Fruit fly (Drosophila melanogaster) whole organism, embryonic: ENCODE measurements around the gene CG15356.
A peak's percentile ranks its signal among the peaks of the same experiment; 100 is the strongest.

Experiments
- CG15514 ChIP-seq: fragments of 200-800 bp; sonication (Bioruptor generic); optimal IDR thresholded peaks from 3 replicates; lab custom pipeline; 2017; ENCODE audit warnings: missing biosample characterization, missing genetic modification characterization, mild to moderate bottlenecking, moderate library complexity, missing genetic modification reagents
- CG17912 ChIP-seq: fragments of 200-800 bp; sonication (Bioruptor generic); optimal IDR thresholded peaks from 2 replicates; lab custom pipeline; 2018; ENCODE audit warnings: missing biosample characterization, mild to moderate bottlenecking, missing genetic modification characterization
- CG1832 ChIP-seq: fragments of 200-800 bp; sonication (Bioruptor generic); optimal IDR thresholded peaks from 2 replicates; lab custom pipeline; 2017; ENCODE audit warnings: missing biosample characterization, mild to moderate bottlenecking, missing genetic modification characterization, inconsistent platforms
- CG18476 ChIP-seq: fragments of 200-800 bp; sonication (Bioruptor generic); optimal IDR thresholded peaks from 2 replicates; lab custom pipeline; 2016; ENCODE audit warnings: missing biosample characterization, mild to moderate bottlenecking, missing genetic modification characterization
- CG30020 ChIP-seq: fragments of 200-800 bp; optimal IDR thresholded peaks from 2 replicates; lab custom pipeline; 2019; ENCODE audit warnings: missing biosample characterization, mild to moderate bottlenecking, missing genetic modification characterization, moderate library complexity
- CG30431 ChIP-seq: fragments of 200-800 bp; sonication (Bioruptor generic); optimal IDR thresholded peaks from 2 replicates; lab custom pipeline; 2017; ENCODE audit warnings: missing biosample characterization, missing genetic modification characterization
- CG34376 ChIP-seq: fragments of 200-800 bp; sonication (Bioruptor generic); optimal IDR thresholded peaks from 2 replicates; lab custom pipeline; 2018; ENCODE audit warnings: missing biosample characterization, mild to moderate bottlenecking, missing genetic modification characterization
- CG4617 ChIP-seq: fragments of 200-800 bp; sonication (Bioruptor generic); optimal IDR thresholded peaks from 3 replicates; lab custom pipeline; 2016; ENCODE audit warnings: missing biosample characterization, missing genetic modification characterization, borderline replicate concordance
- CG6272 ChIP-seq: fragments of 200-800 bp; sonication (Bioruptor generic); IDR thresholded peaks from 2 replicates; pipeline ENCODE4 v1.3.6; 2022; ENCODE audit warnings: missing biosample characterization, missing genetic modification characterization
- CG6689 ChIP-seq: fragments of 200-800 bp; sonication (Bioruptor generic); IDR thresholded peaks from 2 replicates; pipeline ENCODE4 v1.3.6; 2022; ENCODE audit warnings: missing biosample characterization, missing genetic modification characterization
- CG7372 ChIP-seq: fragments of 200-800 bp; sonication (Bioruptor generic); IDR thresholded peaks from 2 replicates; pipeline ENCODE4 v1.3.6; 2022; ENCODE audit warnings: missing biosample characterization, missing genetic modification characterization
- CG7745 ChIP-seq: fragments of 200-800 bp; sonication (Bioruptor generic); optimal IDR thresholded peaks from 2 replicates; lab custom pipeline; 2018; ENCODE audit warnings: missing biosample characterization, mild to moderate bottlenecking, missing genetic modification characterization, moderate library complexity
- CG7786 ChIP-seq: fragments of 200-800 bp; sonication (Bioruptor generic); optimal IDR thresholded peaks from 2 replicates; lab custom pipeline; 2016; ENCODE audit warnings: missing biosample characterization, missing genetic modification characterization
- CG7963 ChIP-seq: fragments of 200-800 bp; sonication (Bioruptor generic); IDR thresholded peaks from 3 replicates; pipeline ENCODE4 v1.3.6; 2022; ENCODE audit warnings: missing biosample characterization, missing genetic modification characterization; ENCODE audit not compliant: partially characterized antibody
- CG7987 ChIP-seq: fragments of 200-800 bp; sonication (Bioruptor generic); optimal IDR thresholded peaks from 2 replicates; lab custom pipeline; 2018; ENCODE audit warnings: missing biosample characterization, mild to moderate bottlenecking, missing genetic modification characterization, moderate library complexity
- CG8290 ChIP-seq, 3 experiments: fragments of 200-800 bp; sonication (Bioruptor generic); optimal IDR thresholded peaks; 2 replicates each; lab custom pipeline; 2016 to 2019; ENCODE audit warnings: missing biosample characterization in 3 of 3, missing genetic modification characterization in 3 of 3, mild to moderate bottlenecking in 2 of 3, moderate library complexity in 1 of 3
- CG8359 ChIP-seq: fragments of 200-800 bp; sonication (Bioruptor generic); optimal IDR thresholded peaks from 2 replicates; lab custom pipeline; 2017; ENCODE audit warnings: missing biosample characterization, mild to moderate bottlenecking, missing genetic modification characterization, borderline replicate concordance
- CHES-1-like ChIP-seq: fragments of 200-800 bp; sonication (Bioruptor generic); optimal IDR thresholded peaks from 2 replicates; lab custom pipeline; 2016; ENCODE audit warnings: missing biosample characterization, missing genetic modification characterization
- CkIIα-i1 ChIP-seq: fragments of 200-800 bp; sonication (Bioruptor generic); IDR thresholded peaks from 2 replicates; pipeline ENCODE4 v1.3.6; 2022; ENCODE audit warnings: missing biosample characterization, missing genetic modification characterization
- Dbx ChIP-seq: fragments of 200-800 bp; sonication (Bioruptor generic); IDR thresholded peaks from 3 replicates; pipeline ENCODE4 v1.3.6; 2022; ENCODE audit warnings: missing biosample characterization, missing genetic modification characterization
- Dip2 ChIP-seq: fragments of 200-800 bp; sonication (Bioruptor generic); IDR thresholded peaks from 2 replicates; pipeline ENCODE4 v1.3.6; 2022; ENCODE audit warnings: missing biosample characterization, missing genetic modification characterization
- GATAe ChIP-seq: fragments of 200-800 bp; sonication (Bioruptor generic); conservative IDR thresholded peaks from 2 replicates; pipeline ENCODE4 v1.3.6; 2022; ENCODE audit warnings: missing biosample characterization, missing genetic modification characterization
- Gsc ChIP-seq: fragments of 200-800 bp; sonication (Bioruptor generic); IDR thresholded peaks from 2 replicates; pipeline ENCODE4 v1.3.6; 2022; ENCODE audit warnings: missing biosample characterization, missing genetic modification characterization
- Hmr ChIP-seq: fragments of 200-800 bp; sonication (Bioruptor generic); optimal IDR thresholded peaks from 3 replicates; lab custom pipeline; 2017; ENCODE audit warnings: mild to moderate bottlenecking, missing biosample characterization, missing genetic modification reagents, missing genetic modification characterization
- Lpt ChIP-seq: fragments of >200 bp; optimal IDR thresholded peaks from 2 replicates; lab custom pipeline; 2018; ENCODE audit warnings: missing biosample characterization, missing genetic modification characterization
- Max ChIP-seq: fragments of 200-800 bp; sonication (Bioruptor generic); optimal IDR thresholded peaks from 2 replicates; lab custom pipeline; 2016; ENCODE audit warnings: missing biosample characterization, mild to moderate bottlenecking, missing genetic modification characterization
- Meics ChIP-seq: fragments of 200-800 bp; sonication (Bioruptor generic); optimal IDR thresholded peaks from 2 replicates; lab custom pipeline; 2017; ENCODE audit warnings: missing biosample characterization, mild to moderate bottlenecking, missing genetic modification characterization
- Neu2 ChIP-seq: fragments of 200-800 bp; sonication (Bioruptor generic); optimal IDR thresholded peaks from 3 replicates; lab custom pipeline; 2016; ENCODE audit warnings: missing biosample characterization, missing genetic modification characterization, borderline replicate concordance
- Six4 ChIP-seq: fragments of 200-800 bp; sonication (Bioruptor generic); optimal IDR thresholded peaks from 2 replicates; lab custom pipeline; 2016; ENCODE audit warnings: missing biosample characterization, missing genetic modification characterization
- Tbp ChIP-seq: fragments of >200 bp; optimal IDR thresholded peaks from 2 replicates; lab custom pipeline; 2018; ENCODE audit warnings: missing biosample characterization, missing genetic modification characterization
- YL-1 ChIP-seq: fragments of 200-800 bp; sonication (Bioruptor generic); optimal IDR thresholded peaks from 3 replicates; lab custom pipeline; 2017; ENCODE audit warnings: missing biosample characterization, mild to moderate bottlenecking, missing genetic modification characterization
- bab2 ChIP-seq: fragments of 200-800 bp; sonication (Bioruptor generic); optimal IDR thresholded peaks from 2 replicates; lab custom pipeline; 2016; ENCODE audit warnings: missing biosample characterization, missing genetic modification characterization
- corto ChIP-seq: fragments of 200-800 bp; sonication (Bioruptor generic); optimal IDR thresholded peaks from 2 replicates; lab custom pipeline; 2016; ENCODE audit warnings: missing biosample characterization, mild to moderate bottlenecking, missing genetic modification characterization, moderate library complexity
- crc ChIP-seq: fragments of 200-800 bp; sonication (Bioruptor generic); optimal IDR thresholded peaks from 2 replicates; lab custom pipeline; 2016; ENCODE audit warnings: missing biosample characterization, missing genetic modification characterization
- da ChIP-seq: fragments of 200-800 bp; sonication (Bioruptor generic); optimal IDR thresholded peaks from 2 replicates; lab custom pipeline; 2016; ENCODE audit warnings: missing biosample characterization, missing genetic modification characterization
- dati ChIP-seq: fragments of 200-800 bp; sonication (Bioruptor generic); IDR thresholded peaks from 2 replicates; pipeline ENCODE4 v1.3.6; 2022; ENCODE audit warnings: missing biosample characterization, missing genetic modification characterization
- exex ChIP-seq: fragments of 200-800 bp; sonication (Bioruptor generic); optimal IDR thresholded peaks from 4 replicates; lab custom pipeline; 2018; ENCODE audit warnings: missing biosample characterization, mild to moderate bottlenecking, missing genetic modification characterization, moderate library complexity
- gce ChIP-seq: fragments of 200-800 bp; sonication (Bioruptor generic); IDR thresholded peaks from 3 replicates; pipeline ENCODE4 v1.3.6; 2022; ENCODE audit warnings: missing biosample characterization, missing genetic modification characterization
- hth ChIP-seq: fragments of >200 bp; optimal IDR thresholded peaks from 2 replicates; lab custom pipeline; 2017; ENCODE audit warnings: inconsistent platforms
- ken ChIP-seq: fragments of 200-800 bp; sonication (Bioruptor generic); IDR thresholded peaks from 3 replicates; pipeline ENCODE4 v1.3.6; 2022; ENCODE audit warnings: missing biosample characterization, missing genetic modification characterization
- lmd ChIP-seq: fragments of 200-800 bp; sonication (Bioruptor generic); IDR thresholded peaks from 2 replicates; pipeline ENCODE4 v1.3.6; 2022; ENCODE audit warnings: missing biosample characterization, missing genetic modification characterization
- mld ChIP-seq: fragments of 200-800 bp; sonication (Bioruptor generic); IDR thresholded peaks from 3 replicates; pipeline ENCODE4 v1.3.6; 2022; ENCODE audit warnings: missing biosample characterization, missing genetic modification characterization; ENCODE audit not compliant: partially characterized antibody
- nau ChIP-seq: fragments of 200-800 bp; sonication (Bioruptor generic); optimal IDR thresholded peaks from 3 replicates; lab custom pipeline; 2017; ENCODE audit warnings: missing biosample characterization, mild to moderate bottlenecking, missing genetic modification characterization, missing genetic modification reagents
- pfk ChIP-seq: fragments of 200-800 bp; sonication (Bioruptor generic); optimal IDR thresholded peaks from 2 replicates; lab custom pipeline; 2018; ENCODE audit warnings: missing biosample characterization, mild to moderate bottlenecking, missing genetic modification characterization, moderate library complexity
- pho ChIP-seq: fragments of 200-800 bp; sonication (Bioruptor generic); optimal IDR thresholded peaks from 2 replicates; lab custom pipeline; 2016; ENCODE audit warnings: missing biosample characterization, missing genetic modification characterization
- prd ChIP-seq, 3 experiments: fragments of >200 bp in 2 of 3; fragments of 200-800 bp in 1 of 3; sonication (Bioruptor generic) in 1 of 3; optimal IDR thresholded peaks in 2 of 3; IDR thresholded peaks in 1 of 3; 2 replicates in 2 of 3; 3 replicates in 1 of 3; pipeline versions ENCODE4 v1.3.6 to Lab custom; 2017 to 2022; ENCODE audit warnings: missing biosample characterization in 1 of 3, missing genetic modification characterization in 1 of 3
- rib ChIP-seq: fragments of 200-800 bp; sonication (Bioruptor generic); IDR thresholded peaks from 2 replicates; pipeline ENCODE4 v1.3.6; 2022; ENCODE audit warnings: missing biosample characterization, missing genetic modification characterization
- sens-2 ChIP-seq: fragments of 200-800 bp; sonication (Bioruptor generic); IDR thresholded peaks from 2 replicates; pipeline ENCODE4 v1.3.6; 2022; ENCODE audit warnings: missing biosample characterization, missing genetic modification characterization
- tgo ChIP-seq: fragments of 200-800 bp; sonication (Bioruptor generic); IDR thresholded peaks from 3 replicates; pipeline ENCODE4 v1.3.6; 2022; ENCODE audit warnings: missing biosample characterization, missing genetic modification characterization
- tx ChIP-seq: fragments of 200-800 bp; sonication (Bioruptor generic); optimal IDR thresholded peaks from 2 replicates; lab custom pipeline; 2016; ENCODE audit warnings: missing biosample characterization, missing genetic modification characterization

CG15356 gene

DNA sequence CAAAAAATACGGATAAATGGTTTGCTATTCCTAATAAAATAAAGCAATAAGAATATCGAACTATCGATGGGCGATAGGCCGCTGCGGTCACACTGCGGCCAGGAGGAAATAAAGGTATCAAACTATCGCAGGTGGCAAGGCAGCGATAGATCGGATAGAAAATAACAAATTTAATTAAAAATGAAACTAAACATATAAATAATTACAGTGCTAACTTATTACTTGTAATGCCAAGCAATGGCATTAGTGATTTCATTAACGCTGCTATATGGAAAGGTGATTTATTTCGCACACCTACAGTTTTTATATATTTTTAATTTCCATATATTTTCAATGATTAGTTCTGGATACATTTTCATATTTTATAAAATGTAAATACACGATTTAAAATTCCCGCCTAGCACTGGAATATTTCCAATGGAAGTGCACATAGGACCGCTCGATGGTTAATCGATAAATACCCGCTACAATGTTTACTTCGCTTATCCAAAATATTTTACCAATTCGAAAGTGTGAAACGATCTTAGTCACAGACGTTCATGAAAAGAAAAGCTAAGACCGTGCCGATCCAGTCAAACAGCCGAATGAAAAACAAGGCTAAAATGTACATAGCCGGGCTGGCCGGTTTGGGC, at the start of gene CG15356, which contains the start of gene CG15362 (continued):
- TF ChIP-seq pho (GFP tag; lab: Kevin White, UChicago): no peak
- TF ChIP-seq CG34376 (GFP tag; lab: Kevin White, UChicago): peak; percentile 22
- TF ChIP-seq lmd (GFP tag; lab: Robert Waterston, UW): no peak
- TF ChIP-seq exex (tag; lab: Kevin White, UChicago): no peak
- peak; percentile 38; the same call in 1 of the 2 replicates for TF ChIP-seq CG6272 (GFP tag; lab: Robert Waterston, UW)
- no peak for TF ChIP-seq CG1832 (GFP tag; lab: Kevin White, UChicago)
- TF ChIP-seq CG7963 (GFP tag; lab: Robert Waterston, UW): peak; percentile 99
- no peak for TF ChIP-seq prd (optimal IDR thresholded peaks at IDR 0.05; lab: Kevin White, UChicago)
- TF ChIP-seq prd (GFP tag; IDR thresholded peaks at IDR 0.05; lab: Robert Waterston, UW): peak; percentile 40; the same call in 1 of the 3 replicates
- no peak for TF ChIP-seq CG7786 (GFP tag; lab: Kevin White, UChicago)
- TF ChIP-seq CG7745 (tag; lab: Kevin White, UChicago): no peak
- TF ChIP-seq GATAe: no peak
- TF ChIP-seq mld (GFP tag; lab: Robert Waterston, UW): peak; percentile 98
- TF ChIP-seq CG30020 (tag; lab: Kevin White, UChicago): peak; percentile 38
- no peak for TF ChIP-seq CG8359 (GFP tag; lab: Kevin White, UChicago)
- no peak for TF ChIP-seq da
- TF ChIP-seq CG30431 (GFP tag; lab: Kevin White, UChicago): no peak
- no peak for TF ChIP-seq CG7372
- no peak for TF ChIP-seq ken
- TF ChIP-seq CkIIα-i1: no peak
- TF ChIP-seq CHES-1-like (GFP tag; lab: Kevin White, UChicago): no peak
- no peak for TF ChIP-seq dati (GFP tag; lab: Robert Waterston, UW)
- TF ChIP-seq pfk (GFP tag; lab: Kevin White, UChicago): no peak
- peak; percentile 56 for TF ChIP-seq Meics (GFP tag; lab: Kevin White, UChicago)
- peak; percentile 41 for TF ChIP-seq YL-1 (GFP tag; lab: Kevin White, UChicago)
- no peak for TF ChIP-seq crc (GFP tag; lab: Kevin White, UChicago)
- TF ChIP-seq Gsc (GFP tag; lab: Robert Waterston, UW): no peak
- TF ChIP-seq Tbp (GFP tag; lab: Kevin White, UChicago): no peak
- TF ChIP-seq rib (GFP tag; lab: Robert Waterston, UW): no peak
- TF ChIP-seq tgo: no peak
- no peak for TF ChIP-seq gce (GFP tag; lab: Robert Waterston, UW)
- TF ChIP-seq corto (GFP tag; lab: Kevin White, UChicago): no peak
- no peak for TF ChIP-seq nau
- no peak for TF ChIP-seq sens-2 (GFP tag; lab: Robert Waterston, UW)
- peak; percentile 65 for TF ChIP-seq CG15514 (GFP tag; lab: Kevin White, UChicago)
- TF ChIP-seq Max (GFP tag; lab: Kevin White, UChicago): peak; percentile 55
- no peak for TF ChIP-seq tx (GFP tag; lab: Kevin White, UChicago)
- TF ChIP-seq CG4617 (GFP tag; lab: Kevin White, UChicago): peak; percentile 85
- TF ChIP-seq CG17912 (GFP tag; lab: Kevin White, UChicago): no peak
- peak; percentile 13 for TF ChIP-seq CG18476 (GFP tag; lab: Kevin White, UChicago)
- peak; percentile 16 for TF ChIP-seq CG8290 (GFP tag; optimal IDR thresholded peaks at IDR 0.05; lab: Kevin White, UChicago)
- no peak for TF ChIP-seq CG8290 (tag; optimal IDR thresholded peaks at IDR 0.05; lab: Kevin White, UChicago)
- TF ChIP-seq bab2 (GFP tag; lab: Kevin White, UChicago): no peak
- no peak for TF ChIP-seq Lpt (GFP tag; lab: Kevin White, UChicago)
- no peak for TF ChIP-seq Hmr (GFP tag; lab: Kevin White, UChicago)
- TF ChIP-seq Neu2 (GFP tag; lab: Kevin White, UChicago): no peak
- TF ChIP-seq Dbx (GFP tag; lab: Robert Waterston, UW): peak; percentile 66; the same call in 2 of the 3 replicates
- TF ChIP-seq CG7987 (GFP tag; lab: Kevin White, UChicago): peak; percentile 34
- 0 out of 2 replicates have a peak, but pooled peaks have one; percentile 18 for TF ChIP-seq CG6689 (GFP tag; lab: Robert Waterston, UW)
- no peak for TF ChIP-seq Dip2
- TF ChIP-seq hth (lab: Kevin White, UChicago): no peak
- TF ChIP-seq Six4 (GFP tag; lab: Kevin White, UChicago): no peak
